Worm (Caenorhabditis elegans) whole organism, dauer: ENCODE measurements around the gene crls-1.

Experiments used
- unc-62 ChIP-seq: sonication (generic microtip); optimal IDR thresholded peaks from 2 replicates; lab custom pipeline; 2017; ENCODE audit warnings: missing biosample characterization, missing genetic modification reagents, missing genetic modification characterization

The crls-1 gene

ce11 chrIII:909540-909939 lies at the start of gene crls-1:
Gene crls-1 (minus strand): TSS chrIII:909902.
- TF ChIP-seq unc-62 (GFP tag; lab: Kevin White, UChicago): no peak

ce11 chrIII:955981-956380 lies 46.3 kb upstream of the crls-1 start, which contains the start of gene fbxa-54:
Gene fbxa-54 (plus strand): TSS chrIII:956334.
- no peak for TF ChIP-seq unc-62 (GFP tag; lab: Kevin White, UChicago)

ce11 chrIII:954553-954952 lies 44.9 kb upstream of the crls-1 start, which contains the start of the genes T12B5.15 and T12B5.14:
Gene T12B5.15 (minus strand): TSS chrIII:954653.
Gene T12B5.14 (plus strand): TSS chrIII:954873.
- TF ChIP-seq unc-62 (GFP tag; lab: Kevin White, UChicago): no peak

ce11 chrIII:952184-952583 lies 42.5 kb upstream of the crls-1 start, which contains the start of gene fbxa-10:
Gene fbxa-10 (plus strand): TSS chrIII:952390.
- no peak for TF ChIP-seq unc-62 (GFP tag; lab: Kevin White, UChicago)

ce11 chrIII:950472-950871 lies 40.8 kb upstream of the crls-1 start, which contains the start of the genes fbxa-67 and fbxa-11:
Gene fbxa-67 (minus strand): TSS chrIII:950670.
Gene fbxa-11 (plus strand): TSS chrIII:950869.
- no peak for TF ChIP-seq unc-62 (GFP tag; lab: Kevin White, UChicago)

- TF ChIP-seq unc-62 (GFP tag; lab: Kevin White, UChicago): no peak
These were observed 36.6 kb upstream of the crls-1 start, which contains the start of gene fbxa-60 for ce11 chrIII:946250-946725. Gene fbxa-60 (minus strand): TSS chrIII:946300.

- TF ChIP-seq unc-62 (GFP tag; lab: Kevin White, UChicago): no peak
These were observed 33.8 kb upstream of the crls-1 start, which contains the start of gene fbxa-59 for ce11 chrIII:943426-943927. Gene fbxa-59 (minus strand): TSS chrIII:943476.

- no peak for TF ChIP-seq unc-62 (GFP tag; lab: Kevin White, UChicago)
These were observed 32.3 kb upstream of the crls-1 start for ce11 chrIII:941958-942357.

- no peak for TF ChIP-seq unc-62 (GFP tag; lab: Kevin White, UChicago)
These were observed 28.9 kb upstream of the crls-1 start, which contains the start of gene fbxa-22 for ce11 chrIII:938569-938968. Gene fbxa-22 (plus strand): TSS chrIII:938869.

ce11 chrIII:937961-938360 lies 28.3 kb upstream of the crls-1 start, which contains the start of gene fbxa-56:
Gene fbxa-56 (minus strand): TSS chrIII:938061.
- TF ChIP-seq unc-62 (GFP tag; lab: Kevin White, UChicago): no peak

ce11 chrIII:936037-936507 lies 26.4 kb upstream of the crls-1 start, which contains the start of gene fbxa-55:
Gene fbxa-55 (minus strand): TSS chrIII:936087.
- TF ChIP-seq unc-62 (GFP tag; lab: Kevin White, UChicago): no peak

ce11 chrIII:926216-926615 lies 16.5 kb upstream of the crls-1 start, which contains the start of gene pef-1:
Gene pef-1 (minus strand): TSS chrIII:926316.
- TF ChIP-seq unc-62 (GFP tag; lab: Kevin White, UChicago): no peak

- TF ChIP-seq unc-62 (GFP tag; lab: Kevin White, UChicago): no peak
These were observed 9.6 kb upstream of the crls-1 start, which contains the start of gene F23H11.7 for ce11 chrIII:919322-919721. Gene F23H11.7 (minus strand): TSS chrIII:919422.

ce11 chrIII:916897-917296 lies 7.2 kb upstream of the crls-1 start, which contains the start of gene idpp-13:
Gene idpp-13 (minus strand): TSS chrIII:916997.
- no peak for TF ChIP-seq unc-62 (GFP tag; lab: Kevin White, UChicago)

ce11 chrIII:910540-911311 lies 1.0 kb upstream of the crls-1 start, which contains the start of the genes F23H11.5 and bra-2:
Gene F23H11.5 (minus strand): TSS chrIII:910590.
Gene bra-2 (plus strand): TSS chrIII:911261.
- no peak for TF ChIP-seq unc-62 (GFP tag; lab: Kevin White, UChicago)
